Fruit fly (Drosophila melanogaster) S2 (cell line): ENCODE data around the gene fd3F.
"Not testable (repeated sequence)": the region's sequence is repeated elsewhere in the genome, so short reads cannot be mapped to it uniquely, and the experiment has no call there.

Experiments used
- CG8478 ChIP-seq: fragments of >200 bp; optimal IDR thresholded peaks from 2 replicates; lab custom pipeline; 2018
- CTCF ChIP-seq, 2 experiments: fragments of >200 bp; optimal IDR thresholded peaks; 2 replicates each; lab custom pipeline; 2018

DNA sequence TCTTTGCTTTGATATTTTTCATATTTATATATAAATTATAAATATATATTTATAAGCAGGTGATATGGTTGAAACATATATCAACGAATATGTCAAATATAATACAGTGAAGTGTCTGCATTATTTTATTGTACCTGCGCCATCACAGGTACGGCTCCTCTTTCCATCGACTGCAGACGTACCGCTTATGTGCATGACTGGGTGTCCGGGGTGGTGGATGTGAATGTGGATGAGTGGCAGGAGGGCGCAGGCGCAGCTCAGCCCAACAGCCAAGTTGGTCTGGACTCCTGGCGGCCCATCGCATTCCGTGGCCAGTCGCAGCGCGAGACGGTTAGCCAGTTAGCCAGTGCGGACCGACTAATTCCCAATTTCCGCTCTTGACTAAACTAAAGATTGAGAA, 9.2 kb upstream of the fd3F start, which contains the start of gene Crg-1:
- not testable (repeated sequence) for TF ChIP-seq CTCF (optimal IDR thresholded peaks at IDR 0.05; lab: Kevin White, UChicago); CG8478
